Worm (Caenorhabditis elegans) whole organism, early embryonic: ENCODE results near the gene C35D10.8.

Source experiments
- B0310.2 ChIP-seq: sonication (generic microtip); optimal IDR thresholded peaks from 2 replicates; lab custom pipeline; 2016; ENCODE audit warnings: mild to moderate bottlenecking, missing genetic modification characterization, missing compliant biosample characterization
- F13C5.2 ChIP-seq: sonication (generic microtip); optimal IDR thresholded peaks from 2 replicates; lab custom pipeline; 2017; ENCODE audit warnings: mild to moderate bottlenecking, missing genetic modification characterization, inconsistent platforms, missing compliant biosample characterization
- aly-1 ChIP-seq: sonication (generic microtip); optimal IDR thresholded peaks from 2 replicates; lab custom pipeline; 2016; ENCODE audit warnings: missing genetic modification characterization, missing compliant biosample characterization
- ama-1 ChIP-seq: fragments of 150-350 bp; optimal IDR thresholded peaks from 2 replicates; lab custom pipeline; 2014
- ceh-13 ChIP-seq: fragments of 200-800 bp; sonication (Bioruptor generic); optimal IDR thresholded peaks from 2 replicates; lab custom pipeline; 2018; ENCODE audit warnings: mild to moderate bottlenecking, missing genetic modification characterization, missing compliant biosample characterization
- ceh-36 ChIP-seq: sonication (generic microtip); optimal IDR thresholded peaks from 2 replicates; lab custom pipeline; 2016; ENCODE audit warnings: missing genetic modification characterization, inconsistent platforms, missing compliant biosample characterization
- ets-7 ChIP-seq: sonication (generic microtip); optimal IDR thresholded peaks from 2 replicates; lab custom pipeline; 2016; ENCODE audit warnings: missing genotype, missing genetic modification characterization, missing compliant biosample characterization
- flt-1 ChIP-seq: fragments of 200-800 bp; sonication (Bioruptor generic); IDR thresholded peaks from 2 replicates; pipeline ENCODE4 v1.3.6; 2022; ENCODE audit warnings: missing genetic modification characterization, missing compliant biosample characterization
- hmbx-1 ChIP-seq: sonication (generic microtip); optimal IDR thresholded peaks from 2 replicates; lab custom pipeline; 2016; ENCODE audit warnings: mild to moderate bottlenecking, missing genetic modification characterization, missing compliant biosample characterization
- hmg-4 ChIP-seq: fragments of 200-800 bp; sonication (Bioruptor generic); optimal IDR thresholded peaks from 2 replicates; lab custom pipeline; 2018; ENCODE audit warnings: mild to moderate bottlenecking, missing genetic modification characterization, missing compliant biosample characterization
- hnd-1 ChIP-seq: sonication (generic microtip); optimal IDR thresholded peaks from 2 replicates; lab custom pipeline; 2016; ENCODE audit warnings: missing genetic modification characterization, missing compliant biosample characterization
- pes-1 ChIP-seq: fragments of 200-800 bp; sonication (Bioruptor generic); IDR thresholded peaks from 2 replicates; pipeline ENCODE4 v1.3.6; 2022; ENCODE audit warnings: missing genetic modification reagents, missing genetic modification characterization, missing compliant biosample characterization
- scrt-1 ChIP-seq: fragments of 200-800 bp; sonication (Bioruptor generic); IDR thresholded peaks from 2 replicates; pipeline ENCODE4 v1.3.6; 2022; ENCODE audit warnings: missing genetic modification characterization, missing compliant biosample characterization
- sea-1 ChIP-seq: fragments of 200-800 bp; sonication (Bioruptor generic); conservative IDR thresholded peaks from 2 replicates; pipeline ENCODE4 v1.3.6; 2022; ENCODE audit warnings: missing genetic modification characterization, missing compliant biosample characterization
- tbx-11 ChIP-seq: fragments of 200-800 bp; sonication (Bioruptor generic); IDR thresholded peaks from 2 replicates; pipeline ENCODE4 v1.3.6; 2022; ENCODE audit warnings: missing genetic modification characterization, missing compliant biosample characterization
- tbx-37 ChIP-seq: fragments of 200-800 bp; sonication (Bioruptor generic); conservative IDR thresholded peaks from 2 replicates; pipeline ENCODE4 v1.3.6; 2022; ENCODE audit warnings: missing genetic modification reagents, missing genetic modification characterization, missing compliant biosample characterization
- tra-4 ChIP-seq: sonication (generic microtip); optimal IDR thresholded peaks from 2 replicates; lab custom pipeline; 2017; ENCODE audit warnings: missing genetic modification characterization, missing compliant biosample characterization

The C35D10.8 gene

ce11 chrIII:4842173-4842572, 12.8 kb upstream of the C35D10.8 start, which contains the start of gene clec-156:
clec-156 (minus strand) TSS chrIII:4842273.
- no peak for TF ChIP-seq pes-1
- TF ChIP-seq ceh-13 (GFP tag; lab: Kevin White, UChicago), result no peak
- no peak for TF ChIP-seq hnd-1
- no peak for TF ChIP-seq hmg-4 (GFP tag; lab: Kevin White, UChicago)
- TF ChIP-seq scrt-1 (GFP tag; lab: Robert Waterston, UW), result no peak
- no peak for TF ChIP-seq aly-1 (tag; lab: Kevin White, UChicago)
- TF ChIP-seq flt-1 (GFP tag; lab: Robert Waterston, UW), result no peak
- no peak for TF ChIP-seq sea-1 (GFP tag; lab: Robert Waterston, UW)
- TF ChIP-seq ets-7 (tag; lab: Kevin White, UChicago), result no peak
- no peak for TF ChIP-seq F13C5.2
- TF ChIP-seq tra-4 (tag; lab: Kevin White, UChicago), result no peak
- TF ChIP-seq hmbx-1 (tag; lab: Kevin White, UChicago), result no peak
- TF ChIP-seq ama-1 (lab: Kevin White, UChicago), result no peak
- TF ChIP-seq tbx-11 (GFP tag; lab: Robert Waterston, UW), result no peak

DNA sequence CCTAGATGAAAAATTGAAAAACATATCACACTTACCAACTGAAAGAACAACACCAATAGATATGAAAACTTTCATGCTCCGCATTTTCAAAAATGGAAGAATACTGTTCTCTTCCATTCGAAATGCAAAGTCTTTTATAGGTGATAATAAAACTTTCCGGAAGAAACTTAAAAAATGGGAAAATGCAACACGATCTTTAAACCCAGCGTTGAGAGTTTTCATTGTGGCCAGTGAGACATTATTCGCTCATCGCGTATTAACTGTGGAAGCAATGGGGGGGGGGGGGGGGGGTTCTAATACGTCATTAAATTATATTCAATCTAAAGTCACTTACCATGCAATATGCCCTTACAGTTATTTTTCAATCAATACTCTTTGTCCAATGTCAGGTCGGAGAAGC, 10.7 kb upstream of the C35D10.8 start, which contains the start of the genes clec-157 and fkh-5:
Gene clec-157, minus strand, starts transcription at position 101 of the 400 bp plus-strand sequence.
Gene fkh-5, plus strand, starts transcription at position 336 of the 400 bp plus-strand sequence.
- TF ChIP-seq ama-1 (lab: Kevin White, UChicago) (no peak), ceh-36 (tag; lab: Kevin White, UChicago) (no peak), ceh-13 (GFP tag; lab: Kevin White, UChicago) (no peak), tbx-11 (GFP tag; lab: Robert Waterston, UW) (no peak), hnd-1 (no peak), scrt-1 (GFP tag; lab: Robert Waterston, UW) (no peak), hmg-4 (GFP tag; lab: Kevin White, UChicago) (no peak), B0310.2 (tag; lab: Kevin White, UChicago) (no peak), hmbx-1 (tag; lab: Kevin White, UChicago) (no peak), pes-1 (no peak), aly-1 (tag; lab: Kevin White, UChicago) (no peak), tra-4 (tag; lab: Kevin White, UChicago) (no peak), F13C5.2 (no peak)

DNA sequence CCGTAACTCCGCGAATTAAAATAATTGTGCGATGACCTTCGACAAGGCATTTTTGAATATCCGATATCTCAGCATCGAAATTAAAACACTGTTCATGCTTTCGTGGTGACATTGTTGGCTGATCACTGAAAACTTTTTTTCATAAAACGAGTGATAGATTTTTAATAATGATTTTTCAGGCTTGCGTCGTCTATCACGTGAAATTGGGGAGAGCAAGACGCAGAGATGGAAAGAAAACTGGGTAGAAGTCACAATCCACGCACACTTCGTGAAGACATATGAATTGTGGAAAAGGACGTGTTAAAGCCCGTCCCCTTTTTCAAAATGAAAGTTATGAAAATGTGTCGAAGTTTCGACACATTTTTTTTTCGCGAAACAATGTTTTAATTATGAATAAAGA, 5.3 kb upstream of the C35D10.8 start, which contains the start of gene nonu-1:
Gene nonu-1, minus strand, starts transcription at position 169 of the 400 bp plus-strand sequence.
- TF ChIP-seq pes-1 (no peak), flt-1 (GFP tag; lab: Robert Waterston, UW) (no peak), F13C5.2 (no peak), ets-7 (tag; lab: Kevin White, UChicago) (no peak), aly-1 (tag; lab: Kevin White, UChicago) (no peak), hmbx-1 (tag; lab: Kevin White, UChicago) (no peak), B0310.2 (tag; lab: Kevin White, UChicago) (no peak)

ce11 chrIII:4850139-4850538, 4.9 kb upstream of the C35D10.8 start, which contains the start of gene F26A1.1:
F26A1.1 (plus strand) TSS chrIII:4850507.
- TF ChIP-seq tbx-37, result no peak
- no peak for TF ChIP-seq tra-4 (tag; lab: Kevin White, UChicago)
- TF ChIP-seq scrt-1 (GFP tag; lab: Robert Waterston, UW), result no peak
- TF ChIP-seq ceh-13 (GFP tag; lab: Kevin White, UChicago), result no peak
- TF ChIP-seq hmg-4 (GFP tag; lab: Kevin White, UChicago), result no peak
- TF ChIP-seq flt-1 (GFP tag; lab: Robert Waterston, UW), result no peak
- TF ChIP-seq hnd-1, result no peak
- TF ChIP-seq ets-7 (tag; lab: Kevin White, UChicago), result no peak
- TF ChIP-seq ama-1 (lab: Kevin White, UChicago), result no peak
- no peak for TF ChIP-seq sea-1 (GFP tag; lab: Robert Waterston, UW)
- TF ChIP-seq F13C5.2, result no peak

- TF ChIP-seq sea-1 (GFP tag; lab: Robert Waterston, UW) (no peak), scrt-1 (GFP tag; lab: Robert Waterston, UW) (no peak), flt-1 (GFP tag; lab: Robert Waterston, UW) (no peak), tbx-37 (no peak), hnd-1 (no peak), ets-7 (tag; lab: Kevin White, UChicago) (no peak), tbx-11 (GFP tag; lab: Robert Waterston, UW) (no peak), F13C5.2 (no peak), tra-4 (tag; lab: Kevin White, UChicago) (no peak), B0310.2 (tag; lab: Kevin White, UChicago) (no peak), pes-1 (no peak), aly-1 (tag; lab: Kevin White, UChicago) (no peak), ceh-36 (tag; lab: Kevin White, UChicago) (no peak), hmg-4 (GFP tag; lab: Kevin White, UChicago) (no peak), ama-1 (lab: Kevin White, UChicago) (no peak), ceh-13 (GFP tag; lab: Kevin White, UChicago) (no peak)
Observed at ce11 chrIII:4852025-4852424, 3.0 kb upstream of the C35D10.8 start, which contains the start of gene ced-4. ced-4 (plus strand) TSS chrIII:4852325.

DNA sequence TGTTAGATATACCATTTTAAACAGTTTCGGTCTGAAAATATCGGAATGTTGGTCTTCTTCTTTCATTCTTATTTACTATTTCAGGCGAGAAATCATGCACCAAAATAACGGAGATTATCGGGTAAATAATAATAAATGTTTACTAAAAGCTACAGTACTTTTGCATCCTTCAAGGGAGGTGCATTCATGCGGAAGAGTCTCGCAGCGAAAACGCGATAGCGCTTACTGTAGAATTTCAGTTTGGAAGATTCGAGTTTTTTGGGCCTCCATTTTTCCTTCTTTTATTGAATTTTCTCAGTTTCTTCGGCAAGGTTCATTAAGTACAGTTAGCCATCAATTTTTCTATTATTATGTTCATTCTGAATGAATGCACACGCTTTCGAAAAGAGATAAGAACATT, 1.1 kb downstream of the C35D10.8 start, which contains the start of gene C35D10.7:
Gene C35D10.7, plus strand, starts transcription at position 85 of the 400 bp plus-strand sequence.
- no peak for TF ChIP-seq tbx-11 (GFP tag; lab: Robert Waterston, UW)
- no peak for TF ChIP-seq ets-7 (tag; lab: Kevin White, UChicago)
- no peak for TF ChIP-seq sea-1 (GFP tag; lab: Robert Waterston, UW)
- no peak for TF ChIP-seq ceh-13 (GFP tag; lab: Kevin White, UChicago)
- TF ChIP-seq B0310.2 (tag; lab: Kevin White, UChicago), result no peak
- no peak for TF ChIP-seq pes-1
- no peak for TF ChIP-seq aly-1 (tag; lab: Kevin White, UChicago)
- no peak for TF ChIP-seq hmg-4 (GFP tag; lab: Kevin White, UChicago)
- no peak for TF ChIP-seq hmbx-1 (tag; lab: Kevin White, UChicago)
- TF ChIP-seq tbx-37, result no peak
- no peak for TF ChIP-seq flt-1 (GFP tag; lab: Robert Waterston, UW)
- no peak for TF ChIP-seq hnd-1
- no peak for TF ChIP-seq tra-4 (tag; lab: Kevin White, UChicago)
- no peak for TF ChIP-seq ama-1 (lab: Kevin White, UChicago)
- no peak for TF ChIP-seq ceh-36 (tag; lab: Kevin White, UChicago)
- no peak for TF ChIP-seq scrt-1 (GFP tag; lab: Robert Waterston, UW)
- no peak for TF ChIP-seq F13C5.2
